Worm (Caenorhabditis elegans) whole organism, late embryonic: ENCODE results near the gene C35C5.10.

Experiments used
- C08G9.2 ChIP-seq: sonication (generic microtip); optimal IDR thresholded peaks from 2 replicates; lab custom pipeline; 2016; ENCODE audit warnings: mild to moderate bottlenecking, missing genetic modification characterization, moderate library complexity, missing compliant biosample characterization
- Y22D7AL.16 ChIP-seq: sonication (generic microtip); optimal IDR thresholded peaks from 2 replicates; lab custom pipeline; 2016; ENCODE audit warnings: missing genetic modification characterization, missing compliant biosample characterization
- che-1 ChIP-seq: sonication (generic microtip); optimal IDR thresholded peaks from 2 replicates; lab custom pipeline; 2016; ENCODE audit warnings: mild to moderate bottlenecking, missing genetic modification characterization, missing compliant biosample characterization
- elt-4 ChIP-seq: sonication (generic microtip); optimal IDR thresholded peaks from 2 replicates; lab custom pipeline; 2016; ENCODE audit warnings: missing genetic modification characterization, missing compliant biosample characterization
- fkh-10 ChIP-seq: fragments of 150-350 bp; optimal IDR thresholded peaks from 2 replicates; lab custom pipeline; 2014; ENCODE audit warnings: missing biosample characterization, missing genetic modification reagents, missing genetic modification characterization
- gmeb-2 ChIP-seq: sonication (generic microtip); optimal IDR thresholded peaks from 2 replicates; lab custom pipeline; 2016; ENCODE audit warnings: missing genetic modification characterization, inconsistent platforms, missing compliant biosample characterization
- lim-6 ChIP-seq: sonication (generic microtip); optimal IDR thresholded peaks from 2 replicates; lab custom pipeline; 2016; ENCODE audit warnings: missing genetic modification characterization, missing compliant biosample characterization
- madf-2 ChIP-seq: sonication (generic microtip); optimal IDR thresholded peaks from 2 replicates; lab custom pipeline; 2017; ENCODE audit warnings: missing genetic modification characterization, missing compliant biosample characterization
- nhr-11 ChIP-seq: fragments of 150-350 bp; optimal IDR thresholded peaks from 2 replicates; lab custom pipeline; 2014; ENCODE audit warnings: missing biosample characterization, missing genetic modification characterization
- npax-4 ChIP-seq: sonication (generic microtip); optimal IDR thresholded peaks from 2 replicates; lab custom pipeline; 2016; ENCODE audit warnings: missing genetic modification characterization, missing compliant biosample characterization
- pha-4 ChIP-seq: fragments of 150-350 bp; optimal IDR thresholded peaks from 2 replicates; lab custom pipeline; 2018; ENCODE audit warnings: missing biosample characterization, missing genetic modification reagents, missing genetic modification characterization
- pqm-1 ChIP-seq: sonication (generic microtip); optimal IDR thresholded peaks from 2 replicates; lab custom pipeline; 2016; ENCODE audit warnings: missing genetic modification characterization, missing compliant biosample characterization
- tbx-2 ChIP-seq: sonication (generic microtip); optimal IDR thresholded peaks from 2 replicates; lab custom pipeline; 2016; ENCODE audit warnings: missing genetic modification characterization, missing compliant biosample characterization
- ztf-16 ChIP-seq: sonication (generic microtip); optimal IDR thresholded peaks from 2 replicates; lab custom pipeline; 2017; ENCODE audit warnings: missing genetic modification characterization, missing compliant biosample characterization

- TF ChIP-seq che-1 (tag; lab: Kevin White, UChicago) (no peak), pha-4 (tag; lab: Kevin White, UChicago) (no peak), lim-6 (tag; lab: Kevin White, UChicago) (no peak), ztf-16 (tag; lab: Kevin White, UChicago) (no peak), tbx-2 (tag; lab: Kevin White, UChicago) (peak; percentile 29), Y22D7AL.16 (tag; lab: Kevin White, UChicago) (no peak), elt-4 (tag; lab: Kevin White, UChicago) (no peak), fkh-10 (GFP tag; lab: Kevin White, UChicago) (no peak), pqm-1 (tag; lab: Kevin White, UChicago) (no peak), C08G9.2 (no peak), npax-4 (no peak), gmeb-2 (tag; lab: Kevin White, UChicago) (no peak), nhr-11 (no peak), madf-2 (tag; lab: Kevin White, UChicago) (no peak)
Measured at ce11 chrX:11563663-11564062, 7.6 kb downstream of the C35C5.10 start, which contains the start of gene trpp-9.
